Worm (Caenorhabditis elegans) whole organism, L4/young adult: ENCODE results near the gene H23N18.6.

Experiments used
- W03F9.2 ChIP-seq: fragments of 150-350 bp; optimal IDR thresholded peaks from 2 replicates; lab custom pipeline; 2014; ENCODE audit warnings: missing biosample characterization, missing genetic modification characterization
- dao-5 ChIP-seq: sonication (generic microtip); optimal IDR thresholded peaks from 2 replicates; lab custom pipeline; 2016; ENCODE audit warnings: missing genotype, missing genetic modification characterization, moderate library complexity, missing compliant biosample characterization
- him-1 ChIP-seq: sonication (generic microtip); optimal IDR thresholded peaks from 2 replicates; lab custom pipeline; 2016; ENCODE audit warnings: missing genotype, missing genetic modification reagents, missing genetic modification characterization, missing compliant biosample characterization

DNA sequence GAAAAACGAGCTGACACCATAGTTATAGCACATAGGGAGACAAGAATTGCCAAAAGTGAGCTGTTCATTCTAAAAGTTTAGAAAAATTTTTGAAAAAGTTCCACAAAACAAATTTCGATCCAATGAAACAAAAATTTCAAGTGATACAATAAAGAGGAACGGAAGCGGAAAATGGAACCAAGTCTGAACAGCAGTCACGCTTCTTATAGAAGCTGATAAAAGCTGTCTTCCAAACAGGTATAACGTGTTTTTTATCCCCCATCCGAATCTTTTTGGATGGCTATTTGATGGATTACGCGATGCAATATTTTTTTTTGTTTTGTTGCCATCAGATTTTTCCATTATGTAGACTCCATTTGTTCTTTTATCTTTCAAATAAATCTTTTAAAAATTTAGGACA, 2.6 kb downstream of the H23N18.6 start, which contains the start of gene H23N18.5:
- TF ChIP-seq him-1 (tag; lab: Kevin White, UChicago) (no peak), W03F9.2 (tag; lab: Kevin White, UChicago) (no peak), dao-5 (tag; lab: Kevin White, UChicago) (no peak)
